Fruit fly (Drosophila melanogaster) whole organism, embryonic: ENCODE data around the gene CG10089.

Experiments
- ATbp ChIP-seq: fragments of 200-800 bp; sonication (Bioruptor generic); optimal IDR thresholded peaks from 2 replicates; lab custom pipeline; 2017; ENCODE audit warnings: missing biosample characterization, mild to moderate bottlenecking, missing genetic modification characterization, missing genetic modification reagents
- Antp ChIP-seq: fragments of 200-800 bp; sonication (Bioruptor generic); optimal IDR thresholded peaks from 3 replicates; lab custom pipeline; 2016; ENCODE audit warnings: missing biosample characterization, missing genetic modification characterization
- Bgb ChIP-seq: fragments of 200-800 bp; sonication (Bioruptor generic); IDR thresholded peaks from 2 replicates; pipeline ENCODE4 v1.3.6; 2022; ENCODE audit warnings: missing biosample characterization, missing genetic modification characterization; ENCODE audit not compliant: partially characterized antibody
- CG10366 ChIP-seq: fragments of 200-800 bp; sonication (Bioruptor generic); IDR thresholded peaks from 2 replicates; pipeline ENCODE4 v1.3.6; 2022; ENCODE audit warnings: missing biosample characterization, missing genetic modification characterization
- CG11085 ChIP-seq: fragments of 200-800 bp; sonication (Bioruptor generic); IDR thresholded peaks from 2 replicates; pipeline ENCODE4 v1.3.6; 2022; ENCODE audit warnings: missing biosample characterization, missing genetic modification characterization
- CG12236 ChIP-seq: fragments of 200-800 bp; sonication (Bioruptor generic); optimal IDR thresholded peaks from 2 replicates; lab custom pipeline; 2016; ENCODE audit warnings: missing biosample characterization, missing genetic modification characterization
- CG1529 ChIP-seq: fragments of 200-800 bp; sonication (Bioruptor generic); optimal IDR thresholded peaks from 3 replicates; lab custom pipeline; 2018; ENCODE audit warnings: missing biosample characterization, missing genetic modification characterization
- CG17359 ChIP-seq: fragments of 200-800 bp; sonication (Bioruptor generic); optimal IDR thresholded peaks from 3 replicates; lab custom pipeline; 2018; ENCODE audit warnings: missing biosample characterization, mild to moderate bottlenecking, missing genetic modification characterization, moderate library complexity
- CG17568 ChIP-seq: fragments of 200-800 bp; sonication (Bioruptor generic); optimal IDR thresholded peaks from 2 replicates; lab custom pipeline; 2018; ENCODE audit warnings: missing biosample characterization, mild to moderate bottlenecking, missing genetic modification characterization, moderate library complexity
- CG18476 ChIP-seq: fragments of 200-800 bp; sonication (Bioruptor generic); optimal IDR thresholded peaks from 2 replicates; lab custom pipeline; 2016; ENCODE audit warnings: missing biosample characterization, mild to moderate bottlenecking, missing genetic modification characterization
- CG2875 ChIP-seq: fragments of 200-800 bp; sonication (Bioruptor generic); optimal IDR thresholded peaks from 2 replicates; lab custom pipeline; 2017; ENCODE audit warnings: missing biosample characterization, mild to moderate bottlenecking, missing genetic modification characterization, missing genetic modification reagents
- CG30020 ChIP-seq: fragments of 200-800 bp; optimal IDR thresholded peaks from 2 replicates; lab custom pipeline; 2019; ENCODE audit warnings: missing biosample characterization, mild to moderate bottlenecking, missing genetic modification characterization, moderate library complexity
- CG31441 ChIP-seq: fragments of 200-800 bp; sonication (Bioruptor generic); IDR thresholded peaks from 2 replicates; pipeline ENCODE4 v1.3.6; 2022; ENCODE audit warnings: missing biosample characterization, missing genetic modification characterization
- CG32767 ChIP-seq: fragments of 200-800 bp; sonication (Bioruptor generic); IDR thresholded peaks from 2 replicates; pipeline ENCODE4 v1.3.6; 2022; ENCODE audit warnings: missing biosample characterization, missing genetic modification characterization
- CG33213 ChIP-seq: fragments of 200-800 bp; sonication (Bioruptor generic); optimal IDR thresholded peaks from 3 replicates; lab custom pipeline; 2016; ENCODE audit warnings: missing biosample characterization, missing genetic modification characterization
- CG34224 ChIP-seq: fragments of 200-800 bp; sonication (Bioruptor generic); IDR thresholded peaks from 3 replicates; pipeline ENCODE4 v1.3.6; 2022; ENCODE audit warnings: missing biosample characterization, missing genetic modification characterization; ENCODE audit not compliant: partially characterized antibody
- CG5245 ChIP-seq: fragments of 200-800 bp; sonication (Bioruptor generic); optimal IDR thresholded peaks from 3 replicates; lab custom pipeline; 2016; ENCODE audit warnings: missing biosample characterization, missing genetic modification characterization
- CG6791 ChIP-seq: fragments of 200-800 bp; sonication (Bioruptor generic); IDR thresholded peaks from 3 replicates; pipeline ENCODE4 v1.3.6; 2022; ENCODE audit warnings: missing biosample characterization, missing genetic modification characterization; ENCODE audit not compliant: partially characterized antibody
- CG7987 ChIP-seq: fragments of 200-800 bp; sonication (Bioruptor generic); optimal IDR thresholded peaks from 2 replicates; lab custom pipeline; 2018; ENCODE audit warnings: missing biosample characterization, mild to moderate bottlenecking, missing genetic modification characterization, moderate library complexity
- CG8089 ChIP-seq: fragments of 200-800 bp; sonication (Bioruptor generic); optimal IDR thresholded peaks from 3 replicates; lab custom pipeline; 2016; ENCODE audit warnings: missing biosample characterization, missing genetic modification characterization
- CG8281 ChIP-seq: fragments of 200-800 bp; sonication (Bioruptor generic); optimal IDR thresholded peaks from 2 replicates; lab custom pipeline; 2018; ENCODE audit warnings: missing biosample characterization, mild to moderate bottlenecking, missing genetic modification characterization, moderate library complexity
- CG8388 ChIP-seq: fragments of 200-800 bp; sonication (Bioruptor generic); optimal IDR thresholded peaks from 2 replicates; lab custom pipeline; 2019; ENCODE audit warnings: missing biosample characterization, mild to moderate bottlenecking, missing genetic modification characterization, moderate library complexity
- CG9609 ChIP-seq: fragments of 200-800 bp; sonication (Bioruptor generic); optimal IDR thresholded peaks from 3 replicates; lab custom pipeline; 2016; ENCODE audit warnings: missing biosample characterization, missing genetic modification characterization
- Ets65A ChIP-seq: fragments of 200-800 bp; sonication (Bioruptor generic); peaks from one replicate; lab custom pipeline; 2016; ENCODE audit warnings: missing biosample characterization, missing genetic modification characterization
- HLH3B ChIP-seq: fragments of 200-800 bp; sonication (Bioruptor generic); IDR thresholded peaks from 2 replicates; pipeline ENCODE4 v1.3.6; 2022; ENCODE audit warnings: missing biosample characterization, missing genetic modification characterization
- Hey ChIP-seq: fragments of 200-800 bp; sonication (Bioruptor generic); optimal IDR thresholded peaks from 3 replicates; lab custom pipeline; 2018; ENCODE audit warnings: missing biosample characterization, mild to moderate bottlenecking, missing genetic modification characterization
- Hmr ChIP-seq: fragments of 200-800 bp; sonication (Bioruptor generic); optimal IDR thresholded peaks from 3 replicates; lab custom pipeline; 2017; ENCODE audit warnings: mild to moderate bottlenecking, missing biosample characterization, missing genetic modification reagents, missing genetic modification characterization
- Side ChIP-seq: fragments of 200-800 bp; sonication (Bioruptor generic); optimal IDR thresholded peaks from 2 replicates; lab custom pipeline; 2016; ENCODE audit warnings: missing biosample characterization, missing genetic modification characterization
- ac ChIP-seq: fragments of 200-800 bp; sonication (Bioruptor generic); optimal IDR thresholded peaks from 3 replicates; lab custom pipeline; 2017; ENCODE audit warnings: missing biosample characterization, mild to moderate bottlenecking, missing genetic modification characterization
- chif ChIP-seq, 2 experiments: fragments of 200-800 bp; sonication (Bioruptor generic); optimal IDR thresholded peaks; 3 replicates each; lab custom pipeline; 2016; ENCODE audit warnings: missing biosample characterization in 2 of 2, missing genetic modification characterization in 2 of 2
- chm ChIP-seq: fragments of 200-800 bp; sonication (Bioruptor generic); IDR thresholded peaks from 2 replicates; pipeline ENCODE4 v1.3.6; 2022; ENCODE audit warnings: missing biosample characterization, missing genetic modification characterization
- dysf ChIP-seq: fragments of 200-800 bp; sonication (Bioruptor generic); IDR thresholded peaks from 3 replicates; pipeline ENCODE4 v1.3.6; 2022; ENCODE audit warnings: missing biosample characterization, missing genetic modification characterization
- ems ChIP-seq: fragments of 200-800 bp; sonication (Bioruptor generic); optimal IDR thresholded peaks from 3 replicates; lab custom pipeline; 2016; ENCODE audit warnings: missing biosample characterization, missing genetic modification characterization
- jing ChIP-seq: fragments of 200-800 bp; sonication (Bioruptor generic); optimal IDR thresholded peaks from 2 replicates; lab custom pipeline; 2018; ENCODE audit warnings: missing biosample characterization, mild to moderate bottlenecking, missing genetic modification characterization
- jumu ChIP-seq: fragments of 200-800 bp; sonication (Bioruptor generic); optimal IDR thresholded peaks from 3 replicates; lab custom pipeline; 2016; ENCODE audit warnings: missing biosample characterization, missing genetic modification characterization
- kah ChIP-seq: fragments of 200-800 bp; sonication (Bioruptor generic); optimal IDR thresholded peaks from 2 replicates; lab custom pipeline; 2018; ENCODE audit warnings: missing biosample characterization, mild to moderate bottlenecking, missing genetic modification characterization
- lmd ChIP-seq: fragments of 200-800 bp; sonication (Bioruptor generic); IDR thresholded peaks from 2 replicates; pipeline ENCODE4 v1.3.6; 2022; ENCODE audit warnings: missing biosample characterization, missing genetic modification characterization
- odd ChIP-seq: fragments of 200-800 bp; sonication (Bioruptor generic); optimal IDR thresholded peaks from 2 replicates; lab custom pipeline; 2017; ENCODE audit warnings: missing biosample characterization, mild to moderate bottlenecking, missing genetic modification characterization
- pfk ChIP-seq: fragments of 200-800 bp; sonication (Bioruptor generic); optimal IDR thresholded peaks from 2 replicates; lab custom pipeline; 2018; ENCODE audit warnings: missing biosample characterization, mild to moderate bottlenecking, missing genetic modification characterization, moderate library complexity
- prd ChIP-seq, 3 experiments: fragments of >200 bp in 2 of 3; fragments of 200-800 bp in 1 of 3; sonication (Bioruptor generic) in 1 of 3; optimal IDR thresholded peaks in 2 of 3; IDR thresholded peaks in 1 of 3; 2 replicates in 2 of 3; 3 replicates in 1 of 3; pipeline versions ENCODE4 v1.3.6 to Lab custom; 2017 to 2022; ENCODE audit warnings: missing biosample characterization in 1 of 3, missing genetic modification characterization in 1 of 3
- repo ChIP-seq: fragments of 200-800 bp; sonication (Bioruptor generic); optimal IDR thresholded peaks from 2 replicates; lab custom pipeline; 2016; ENCODE audit warnings: missing biosample characterization, missing genetic modification characterization
- sens ChIP-seq: fragments of 200-800 bp; sonication (Bioruptor generic); peaks from one replicate; lab custom pipeline; 2016; ENCODE audit warnings: missing biosample characterization, missing genetic modification characterization
- shn ChIP-seq: fragments of 200-800 bp; sonication (Bioruptor generic); optimal IDR thresholded peaks from 3 replicates; lab custom pipeline; 2016; ENCODE audit warnings: missing biosample characterization, missing genetic modification characterization
- tap ChIP-seq: fragments of 200-800 bp; optimal IDR thresholded peaks from 3 replicates; lab custom pipeline; 2019; ENCODE audit warnings: missing biosample characterization, mild to moderate bottlenecking, missing genetic modification characterization, moderate library complexity
- tin ChIP-seq: fragments of 200-800 bp; sonication (Bioruptor generic); optimal IDR thresholded peaks from 3 replicates; lab custom pipeline; 2016; ENCODE audit warnings: missing biosample characterization, missing genetic modification characterization
- ttk ChIP-seq: fragments of 200-800 bp; sonication (Bioruptor generic); IDR thresholded peaks from 2 replicates; pipeline ENCODE4 v2.1.2; 2022; ENCODE audit warnings: missing biosample characterization, missing genetic modification characterization
- tx ChIP-seq: fragments of 200-800 bp; sonication (Bioruptor generic); optimal IDR thresholded peaks from 2 replicates; lab custom pipeline; 2016; ENCODE audit warnings: missing biosample characterization, missing genetic modification characterization
- yki ChIP-seq: fragments of >200 bp; optimal IDR thresholded peaks from 3 replicates; lab custom pipeline; 2018
- zfh1 ChIP-seq: fragments of 200-800 bp; sonication (Bioruptor generic); IDR thresholded peaks from 3 replicates; pipeline ENCODE4 v1.3.6; 2022; ENCODE audit warnings: missing biosample characterization, missing genetic modification characterization

Gene CG10089

dm6 chr3L:13476566-13477452 is 2.2 kb upstream of the CG10089 start (continued):
- peak; percentile 82 for TF ChIP-seq CG1529 (GFP tag; lab: Kevin White, UChicago)
- TF ChIP-seq Side, result peak; percentile 66
- TF ChIP-seq CG5245 (GFP tag; lab: Kevin White, UChicago), result peak; percentile 78
- no peak for TF ChIP-seq CG6791 (GFP tag; lab: Robert Waterston, UW)
- no peak for TF ChIP-seq pfk
- TF ChIP-seq jing, result peak; percentile 80
- peak; percentile 92 for TF ChIP-seq lmd (GFP tag; lab: Robert Waterston, UW)
- TF ChIP-seq prd (optimal IDR thresholded peaks at IDR 0.05; lab: Kevin White, UChicago), result no peak
- peak; percentile 86 for TF ChIP-seq prd (GFP tag; IDR thresholded peaks at IDR 0.05; lab: Robert Waterston, UW)
- TF ChIP-seq CG12236 (GFP tag; lab: Kevin White, UChicago), result peak; percentile 26
- TF ChIP-seq CG8281 (tag; lab: Kevin White, UChicago), result peak; percentile 72
- peak; percentile 80 for TF ChIP-seq kah
- TF ChIP-seq CG8388 (GFP tag; lab: Kevin White, UChicago), result peak; percentile 90
- TF ChIP-seq CG11085 (GFP tag; lab: Robert Waterston, UW), result peak; percentile 70
- peak; percentile 92 for TF ChIP-seq CG31441
- TF ChIP-seq CG32767, result peak; percentile 91
- TF ChIP-seq odd (GFP tag; lab: Kevin White, UChicago), result peak; percentile 85
- peak; percentile 96 for TF ChIP-seq sens (GFP tag; lab: Kevin White, UChicago)
- peak; percentile 99 for TF ChIP-seq yki
- TF ChIP-seq CG33213 (GFP tag; lab: Kevin White, UChicago), result peak; percentile 65
- peak; percentile 56 to 66 for TF ChIP-seq chif (GFP tag; optimal IDR thresholded peaks at IDR 0.05; lab: Kevin White, UChicago)
- no peak for TF ChIP-seq Bgb
- peak; percentile 81 for TF ChIP-seq ems
- TF ChIP-seq tap (tag; lab: Kevin White, UChicago), result peak; percentile 88
- no peak for TF ChIP-seq shn
- peak; percentile 87 for TF ChIP-seq tin (GFP tag; lab: Kevin White, UChicago)
- TF ChIP-seq CG10366, result peak; percentile 81
- peak; percentile 50 for TF ChIP-seq CG30020 (tag; lab: Kevin White, UChicago)
- TF ChIP-seq chm (GFP tag; lab: Robert Waterston, UW), result peak; percentile 39; the same call in 1 of the 2 replicates
- TF ChIP-seq CG17359, result peak; percentile 91
- peak; percentile 92 for TF ChIP-seq Hmr (GFP tag; lab: Kevin White, UChicago)
- TF ChIP-seq repo (GFP tag; lab: Kevin White, UChicago), result peak; percentile 68
- peak; percentile 56 for TF ChIP-seq CG9609 (GFP tag; lab: Kevin White, UChicago)
- TF ChIP-seq CG2875 (GFP tag; lab: Kevin White, UChicago), result peak; percentile 80
- TF ChIP-seq CG7987 (GFP tag; lab: Kevin White, UChicago), result peak; percentile 59
- peak; percentile 84 for TF ChIP-seq Ets65A (GFP tag; lab: Kevin White, UChicago)
- TF ChIP-seq Antp, result no peak
- TF ChIP-seq ac (GFP tag; lab: Kevin White, UChicago), result no peak
- peak; percentile 77 for TF ChIP-seq zfh1
- TF ChIP-seq CG17568 (GFP tag; lab: Kevin White, UChicago), result peak; percentile 74
- peak; percentile 80 for TF ChIP-seq ttk (GFP tag; lab: Robert Waterston, UW)
- no peak for TF ChIP-seq CG8089 (GFP tag; lab: Kevin White, UChicago)
- TF ChIP-seq Hey (tag; lab: Kevin White, UChicago), result no peak
- peak; percentile 57 for TF ChIP-seq jumu
- peak; percentile 91 for TF ChIP-seq ATbp
- peak; percentile 94 for TF ChIP-seq dysf (GFP tag; lab: Robert Waterston, UW)
- TF ChIP-seq CG18476 (GFP tag; lab: Kevin White, UChicago), result peak; percentile 80
- peak; percentile 81 for TF ChIP-seq HLH3B
- peak; percentile 48 for TF ChIP-seq tx (GFP tag; lab: Kevin White, UChicago)
- peak; percentile 72 for TF ChIP-seq CG34224 (GFP tag; lab: Robert Waterston, UW)
